Worm (Caenorhabditis elegans): ENCODE measurements around the gene sma-4.

The sma-4 gene

DNA sequence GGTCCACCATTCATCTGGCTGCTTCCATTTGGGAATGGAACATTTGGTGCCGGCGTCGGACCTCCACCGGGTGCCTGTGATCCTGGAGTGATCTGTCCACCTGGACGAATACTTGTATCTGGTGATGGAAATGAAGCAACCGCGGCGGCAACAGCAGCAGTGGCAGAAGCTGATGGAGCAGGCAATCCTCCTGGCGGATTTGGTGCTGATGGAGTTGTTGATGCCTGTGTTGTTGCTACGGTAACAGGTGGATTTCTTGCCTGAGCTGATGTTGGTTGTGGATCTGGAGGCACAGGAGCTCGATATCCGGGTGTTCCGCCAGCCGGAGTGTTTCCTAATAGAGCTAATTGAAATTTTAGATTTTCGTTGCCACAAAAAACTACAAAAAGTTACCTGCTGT, 16.4 kb downstream of the sma-4 start (continued):
- TF ChIP-seq pha-4 (GFP tag; IDR thresholded peaks at IDR 0.05) (no peak), pha-4 (tag; optimal IDR thresholded peaks at IDR 0.05) (no peak), mxl-2 (GFP tag; conservative IDR thresholded peaks at IDR 0.05) (no peak), gei-8 (GFP tag; optimal IDR thresholded peaks at IDR 0.05) (no peak), zip-11 (GFP tag; IDR thresholded peaks at IDR 0.05) (0 out of 2 replicates have a peak, but pooled peaks have one; percentile 30), T26A8.4 (GFP tag; IDR thresholded peaks at IDR 0.05) (no peak), dmd-8 (GFP tag; IDR thresholded peaks at IDR 0.05) (0 out of 2 replicates have a peak, but pooled peaks have one; percentile 21), mxl-3 (GFP tag; optimal IDR thresholded peaks at IDR 0.05) (no peak), skn-1 (tag; optimal IDR thresholded peaks at IDR 0.05) (no peak), ceh-44 (GFP tag; IDR thresholded peaks at IDR 0.05) (no peak)

- TF ChIP-seq ceh-82 (tag; optimal IDR thresholded peaks at IDR 0.05) = no peak
- no peak for TF ChIP-seq lim-7 (GFP tag; IDR thresholded peaks at IDR 0.05)
- no peak for TF ChIP-seq nhr-102 (tag; optimal IDR thresholded peaks at IDR 0.05)
- no peak for TF ChIP-seq daf-12 (tag; optimal IDR thresholded peaks at IDR 0.05)
- TF ChIP-seq nhr-10 (tag; optimal IDR thresholded peaks at IDR 0.05) = no peak
- TF ChIP-seq ama-1 (optimal IDR thresholded peaks at IDR 0.05) = no peak
- TF ChIP-seq R02D3.7 (tag; optimal IDR thresholded peaks at IDR 0.05) = no peak
- TF ChIP-seq T26A8.4 (GFP tag; IDR thresholded peaks at IDR 0.05) = no peak
- no peak for TF ChIP-seq ztf-7 (tag; optimal IDR thresholded peaks at IDR 0.05)
- TF ChIP-seq egl-27 (tag; optimal IDR thresholded peaks at IDR 0.05) = no peak
- TF ChIP-seq gei-8 (GFP tag; optimal IDR thresholded peaks at IDR 0.05) = no peak
- TF ChIP-seq lsy-2 (tag; optimal IDR thresholded peaks at IDR 0.05) = no peak
- no peak for TF ChIP-seq hlh-11 (tag; optimal IDR thresholded peaks at IDR 0.05)
- no peak for TF ChIP-seq ceh-62 (tag; optimal IDR thresholded peaks at IDR 0.05)
- no peak for TF ChIP-seq unc-39 (tag; optimal IDR thresholded peaks at IDR 0.05)
- TF ChIP-seq pqm-1 (tag; optimal IDR thresholded peaks at IDR 0.05) = no peak
Measured at ce11 chrIII:5833376-5833775, 17.3 kb downstream of the sma-4 start, which contains the start of the genes R12B2.13 and mdt-15. TSS of gene R12B2.13 (minus strand) at chrIII:5833476. TSS of gene mdt-15 (minus strand) at chrIII:5833751.

DNA sequence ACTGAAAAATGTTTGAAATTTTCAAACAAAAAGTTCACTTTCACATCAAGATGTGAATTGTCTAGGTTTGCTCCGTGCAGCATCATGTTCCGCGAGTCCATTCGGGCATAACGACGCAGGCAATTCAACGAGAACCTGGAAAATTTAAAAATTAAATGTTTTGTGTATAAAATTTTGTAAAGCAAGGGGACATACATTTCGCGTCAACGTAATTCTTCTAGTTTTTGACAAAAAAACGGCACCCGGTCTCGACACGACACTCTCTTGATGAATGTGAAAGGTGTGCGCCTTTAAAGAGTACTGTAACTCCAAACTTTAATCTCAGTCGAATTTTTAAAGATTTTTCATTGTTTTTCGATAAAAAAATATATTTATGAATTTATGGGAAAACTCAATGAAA, 18.0 kb downstream of the sma-4 start, which contains the start of gene R12B2.6:
TSS of gene R12B2.6 (minus strand) at position 101 of the 400 bp plus-strand sequence.
- TF ChIP-seq nhr-237 (tag; optimal IDR thresholded peaks at IDR 0.05) (no peak), F44E2.7 (GFP tag; IDR thresholded peaks at IDR 0.05) (no peak), unc-130 (GFP tag; optimal IDR thresholded peaks at IDR 0.05) (no peak), nhr-10 (tag; optimal IDR thresholded peaks at IDR 0.05) (no peak), spr-3 (GFP tag; optimal IDR thresholded peaks at IDR 0.05) (no peak), spr-1 (tag; optimal IDR thresholded peaks at IDR 0.05) (no peak), attf-4 (tag; optimal IDR thresholded peaks at IDR 0.05) (no peak), nhr-76 (tag; optimal IDR thresholded peaks at IDR 0.05) (no peak), saeg-2 (GFP tag; IDR thresholded peaks at IDR 0.05) (no peak), lin-39 (tag; optimal IDR thresholded peaks at IDR 0.05) (no peak), mxl-2 (GFP tag; conservative IDR thresholded peaks at IDR 0.05) (no peak), ZK337.2 (GFP tag; IDR thresholded peaks at IDR 0.05) (no peak), cey-2 (tag; optimal IDR thresholded peaks at IDR 0.05; ENCODE audit: borderline replicate concordance, insufficient read depth) (no peak), madf-5 (GFP tag; IDR thresholded peaks at IDR 0.05) (no peak), D1046.2 (GFP tag; IDR thresholded peaks at IDR 0.05) (no peak)

ce11 chrIII:5834663-5835062, 18.6 kb downstream of the sma-4 start:
- peak; percentile 26 for TF ChIP-seq ama-1 (optimal IDR thresholded peaks at IDR 0.05)
- TF ChIP-seq ceh-44 (GFP tag; IDR thresholded peaks at IDR 0.05) = no peak
- no peak for TF ChIP-seq T20F7.1 (GFP tag; optimal IDR thresholded peaks at IDR 0.05)
- 0 out of 2 replicates have a peak, but pooled peaks have one; percentile 15 for TF ChIP-seq vab-7 (GFP tag; IDR thresholded peaks at IDR 0.05)
- TF ChIP-seq mes-2 (tag; optimal IDR thresholded peaks at IDR 0.05; ENCODE audit: poor library complexity, severe bottlenecking) = no peak
- TF ChIP-seq ces-1 (GFP tag; optimal IDR thresholded peaks at IDR 0.05) = peak; percentile 39
- TF ChIP-seq aha-1 (tag) = peak; percentile 80
- TF ChIP-seq R02D3.7 (tag; optimal IDR thresholded peaks at IDR 0.05) = no peak
